Worm (Caenorhabditis elegans) whole organism, young adult: ENCODE measurements around the gene lin-48.

Experiments
- cebp-2 ChIP-seq: fragments of 200-800 bp; sonication (Bioruptor generic); IDR thresholded peaks from 2 replicates; pipeline ENCODE4 v1.3.6; 2022; ENCODE audit warnings: missing genetic modification characterization, missing compliant biosample characterization
- fkh-3 ChIP-seq: sonication (generic microtip); optimal IDR thresholded peaks from 2 replicates; lab custom pipeline; 2016; ENCODE audit warnings: mild to moderate bottlenecking, missing genetic modification characterization, missing compliant biosample characterization
- let-607 ChIP-seq, 2 experiments: fragments of 200-800 bp in 1 of 2; sonication (Bioruptor generic) in 1 of 2; sonication (generic microtip) in 1 of 2; optimal IDR thresholded peaks; 2 replicates each; lab custom pipeline; 2016 to 2018; ENCODE audit warnings: mild to moderate bottlenecking in 2 of 2, missing compliant biosample characterization in 2 of 2, missing genetic modification characterization in 2 of 2, moderate library complexity in 2 of 2, missing genotype in 1 of 2
- pbrm-1 ChIP-seq: fragments of 200-800 bp; sonication (Bioruptor generic); IDR thresholded peaks from 2 replicates; pipeline ENCODE4 v1.3.6; 2022; ENCODE audit warnings: missing genetic modification reagents, missing genetic modification characterization, missing compliant biosample characterization
- tbx-9 ChIP-seq: sonication (generic microtip); optimal IDR thresholded peaks from 2 replicates; lab custom pipeline; 2016; ENCODE audit warnings: borderline replicate concordance, missing genetic modification characterization, inconsistent platforms, missing compliant biosample characterization

- no peak for TF ChIP-seq cebp-2 (GFP tag; lab: Robert Waterston, UW)
- no peak for TF ChIP-seq fkh-3
- TF ChIP-seq let-607 (tag; optimal IDR thresholded peaks at IDR 0.05; lab: Kevin White, UChicago), result no peak
- TF ChIP-seq tbx-9, result no peak
- no peak for TF ChIP-seq pbrm-1
These were observed 6.9 kb upstream of the lin-48 start for ce11 chrIII:3738331-3738730.
